Worm (Caenorhabditis elegans): Measurements from ENCODE around the gene B0281.4.

DNA sequence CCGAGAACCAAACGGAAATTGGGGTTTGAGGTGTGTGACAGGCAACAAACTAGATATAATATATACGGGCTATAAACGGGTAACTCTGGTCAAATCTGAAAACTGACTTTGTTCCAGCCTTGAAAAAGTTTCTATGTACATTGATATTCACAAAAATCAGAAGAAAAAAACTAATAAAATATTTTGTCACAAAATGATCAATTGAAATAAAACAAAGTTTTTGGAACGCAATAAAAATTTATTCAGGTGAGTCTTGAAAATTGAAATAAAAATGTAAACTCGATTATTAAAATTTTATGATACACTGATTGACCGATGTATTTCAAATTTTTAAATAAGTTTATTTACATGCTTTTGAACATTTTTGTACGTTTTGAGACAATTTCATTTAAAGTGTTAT lies 3.7 kb upstream of the B0281.4 start, which contains the start of gene B0281.6:
- no peak for TF ChIP-seq syd-9 (tag; optimal IDR thresholded peaks at IDR 0.05)
- no peak for TF ChIP-seq nhr-11 (tag; optimal IDR thresholded peaks at IDR 0.05)
